Fruit fly (Drosophila melanogaster) whole organism, embryonic: ENCODE results near the gene CG11920.

Experiments
- Aef1 ChIP-seq: fragments of 200-800 bp; sonication (Bioruptor generic); IDR thresholded peaks from 3 replicates; pipeline ENCODE4 v1.3.6; 2022; ENCODE audit warnings: missing biosample characterization, missing genetic modification characterization
- CG13287 ChIP-seq: fragments of 200-800 bp; sonication (Bioruptor generic); IDR thresholded peaks from 2 replicates; pipeline ENCODE4 v1.3.6; 2022; ENCODE audit warnings: missing biosample characterization, missing genetic modification characterization; ENCODE audit not compliant: partially characterized antibody
- CG15696 ChIP-seq: fragments of 200-800 bp; sonication (Bioruptor generic); optimal IDR thresholded peaks from 2 replicates; lab custom pipeline; 2019; ENCODE audit warnings: missing biosample characterization, mild to moderate bottlenecking, missing genetic modification characterization, moderate library complexity
- CG1792 ChIP-seq: fragments of 200-800 bp; sonication (Bioruptor generic); optimal IDR thresholded peaks from 2 replicates; lab custom pipeline; 2016; ENCODE audit warnings: missing biosample characterization, missing genetic modification characterization
- CG2129 ChIP-seq: fragments of 200-800 bp; sonication (Bioruptor generic); IDR thresholded peaks from 2 replicates; pipeline ENCODE4 v1.3.6; 2022; ENCODE audit warnings: missing biosample characterization, missing genetic modification characterization; ENCODE audit not compliant: partially characterized antibody
- CG30020 ChIP-seq: fragments of 200-800 bp; optimal IDR thresholded peaks from 2 replicates; lab custom pipeline; 2019; ENCODE audit warnings: missing biosample characterization, mild to moderate bottlenecking, missing genetic modification characterization, moderate library complexity
- CG30403 ChIP-seq: fragments of 200-800 bp; sonication (Bioruptor generic); optimal IDR thresholded peaks from 3 replicates; lab custom pipeline; 2016; ENCODE audit warnings: missing biosample characterization, missing genetic modification characterization
- CG3065 ChIP-seq: fragments of 200-800 bp; sonication (Bioruptor generic); optimal IDR thresholded peaks from 2 replicates; lab custom pipeline; 2016; ENCODE audit warnings: missing biosample characterization, missing genetic modification characterization
- CG4360 ChIP-seq: fragments of 200-800 bp; sonication (Bioruptor generic); IDR thresholded peaks from 2 replicates; pipeline ENCODE4 v1.3.6; 2022; ENCODE audit warnings: missing biosample characterization, missing genetic modification characterization
- CG4617 ChIP-seq: fragments of 200-800 bp; sonication (Bioruptor generic); optimal IDR thresholded peaks from 3 replicates; lab custom pipeline; 2016; ENCODE audit warnings: missing biosample characterization, missing genetic modification characterization, borderline replicate concordance
- CG4707 ChIP-seq: fragments of 200-800 bp; sonication (Bioruptor generic); optimal IDR thresholded peaks from 2 replicates; lab custom pipeline; 2018; ENCODE audit warnings: missing biosample characterization, mild to moderate bottlenecking, missing genetic modification characterization, moderate library complexity
- CG4854 ChIP-seq: fragments of 200-800 bp; sonication (Bioruptor generic); optimal IDR thresholded peaks from 2 replicates; lab custom pipeline; 2016; ENCODE audit warnings: missing biosample characterization, missing genetic modification characterization, inconsistent platforms
- CG5180 ChIP-seq: fragments of 200-800 bp; sonication (Bioruptor generic); optimal IDR thresholded peaks from 3 replicates; lab custom pipeline; 2017; ENCODE audit warnings: missing biosample characterization, missing genetic modification characterization, mild to moderate bottlenecking, moderate library complexity, missing genetic modification reagents
- CG5953 ChIP-seq: fragments of 200-800 bp; sonication (Bioruptor generic); IDR thresholded peaks from 2 replicates; pipeline ENCODE4 v1.3.6; 2022; ENCODE audit warnings: missing biosample characterization, missing genetic modification characterization
- CG9797 ChIP-seq: fragments of 200-800 bp; sonication (Bioruptor generic); optimal IDR thresholded peaks from 3 replicates; lab custom pipeline; 2018; ENCODE audit warnings: missing biosample characterization, mild to moderate bottlenecking, missing genetic modification characterization
- CoRest ChIP-seq: fragments of 200-800 bp; sonication (Bioruptor generic); optimal IDR thresholded peaks from 3 replicates; lab custom pipeline; 2018; ENCODE audit warnings: missing biosample characterization, mild to moderate bottlenecking, missing genetic modification characterization, moderate library complexity
- D19B ChIP-seq: fragments of 200-800 bp; sonication (Bioruptor generic); optimal IDR thresholded peaks from 2 replicates; lab custom pipeline; 2017; ENCODE audit warnings: missing biosample characterization, mild to moderate bottlenecking, missing genetic modification characterization
- Gug ChIP-seq: fragments of 200-800 bp; sonication (Bioruptor generic); IDR thresholded peaks from 4 replicates; pipeline ENCODE4 v1.3.6; 2022; ENCODE audit warnings: missing biosample characterization, missing genetic modification characterization
- HLH4C ChIP-seq: fragments of 200-800 bp; sonication (Bioruptor generic); IDR thresholded peaks from 3 replicates; pipeline ENCODE4 v1.3.6; 2022; ENCODE audit warnings: missing biosample characterization, missing genetic modification characterization; ENCODE audit not compliant: partially characterized antibody
- Lim3 ChIP-seq: fragments of 200-800 bp; sonication (Bioruptor generic); IDR thresholded peaks from 2 replicates; pipeline ENCODE4 v1.3.6; 2022; ENCODE audit warnings: missing biosample characterization, missing genetic modification characterization
- Neu2 ChIP-seq: fragments of 200-800 bp; sonication (Bioruptor generic); optimal IDR thresholded peaks from 3 replicates; lab custom pipeline; 2016; ENCODE audit warnings: missing biosample characterization, missing genetic modification characterization, borderline replicate concordance
- Opbp ChIP-seq: fragments of 200-800 bp; sonication (Bioruptor generic); IDR thresholded peaks from 3 replicates; pipeline ENCODE4 v1.3.6; 2022; ENCODE audit warnings: missing biosample characterization, missing genetic modification characterization; ENCODE audit not compliant: partially characterized antibody
- PHDP ChIP-seq: fragments of 200-800 bp; sonication (Bioruptor generic); optimal IDR thresholded peaks from 3 replicates; lab custom pipeline; 2018; ENCODE audit warnings: missing biosample characterization, mild to moderate bottlenecking, missing genetic modification characterization, moderate library complexity
- Ravus ChIP-seq: fragments of 200-800 bp; sonication (Bioruptor generic); IDR thresholded peaks from 2 replicates; pipeline ENCODE4 v1.3.6; 2022; ENCODE audit warnings: missing biosample characterization, missing genetic modification characterization
- Sry-β ChIP-seq: fragments of 200-800 bp; sonication (Bioruptor generic); optimal IDR thresholded peaks from 2 replicates; lab custom pipeline; 2018; ENCODE audit warnings: missing biosample characterization, mild to moderate bottlenecking, missing genetic modification characterization, moderate library complexity
- Sry-δ ChIP-seq: fragments of 200-800 bp; sonication (Bioruptor generic); optimal IDR thresholded peaks from 2 replicates; lab custom pipeline; 2016; ENCODE audit warnings: missing biosample characterization, missing genetic modification characterization
- Taf1 ChIP-seq: fragments of 200-800 bp; sonication (Bioruptor generic); IDR thresholded peaks from 2 replicates; pipeline ENCODE4 v1.3.6; 2022; ENCODE audit warnings: missing biosample characterization, missing genetic modification characterization
- Vsx1 ChIP-seq: fragments of 200-800 bp; sonication (Bioruptor generic); optimal IDR thresholded peaks from 2 replicates; lab custom pipeline; 2017; ENCODE audit warnings: missing biosample characterization, mild to moderate bottlenecking, missing genetic modification characterization, missing genetic modification reagents
- YL-1 ChIP-seq: fragments of 200-800 bp; sonication (Bioruptor generic); optimal IDR thresholded peaks from 3 replicates; lab custom pipeline; 2017; ENCODE audit warnings: missing biosample characterization, mild to moderate bottlenecking, missing genetic modification characterization
- ab ChIP-seq: fragments of 200-800 bp; sonication (Bioruptor generic); optimal IDR thresholded peaks from 2 replicates; lab custom pipeline; 2016; ENCODE audit warnings: missing biosample characterization, missing genetic modification characterization
- ap ChIP-seq: fragments of 200-800 bp; sonication (Bioruptor generic); IDR thresholded peaks from 2 replicates; pipeline ENCODE4 v1.3.6; 2022; ENCODE audit warnings: missing biosample characterization, missing genetic modification characterization
- cato ChIP-seq: fragments of 200-800 bp; sonication (Bioruptor generic); optimal IDR thresholded peaks from 2 replicates; lab custom pipeline; 2016; ENCODE audit warnings: missing biosample characterization, missing genetic modification characterization, borderline replicate concordance
- danr ChIP-seq: fragments of 200-800 bp; sonication (Bioruptor generic); IDR thresholded peaks from 2 replicates; pipeline ENCODE4 v1.3.6; 2022; ENCODE audit warnings: missing biosample characterization, missing genetic modification characterization
- dati ChIP-seq: fragments of 200-800 bp; sonication (Bioruptor generic); IDR thresholded peaks from 2 replicates; pipeline ENCODE4 v1.3.6; 2022; ENCODE audit warnings: missing biosample characterization, missing genetic modification characterization
- gro ChIP-seq: fragments of 200-800 bp; sonication (Bioruptor generic); optimal IDR thresholded peaks from 2 replicates; lab custom pipeline; 2016; ENCODE audit warnings: missing biosample characterization, missing genetic modification characterization
- gt ChIP-seq: fragments of 200-800 bp; sonication (Bioruptor generic); IDR thresholded peaks from 2 replicates; pipeline ENCODE4 v1.3.6; 2022; ENCODE audit warnings: missing biosample characterization, missing genetic modification characterization
- hkb ChIP-seq, 2 experiments: fragments of 200-800 bp in 1 of 2; fragments of >200 bp in 1 of 2; sonication (Bioruptor generic) in 1 of 2; IDR thresholded peaks in 1 of 2; optimal IDR thresholded peaks in 1 of 2; 2 replicates each; pipeline versions ENCODE4 v1.3.6 to Lab custom; 2017 to 2022; ENCODE audit warnings: missing biosample characterization in 1 of 2, missing genetic modification characterization in 1 of 2
- lab ChIP-seq: fragments of 200-800 bp; sonication (Bioruptor generic); optimal IDR thresholded peaks from 3 replicates; lab custom pipeline; 2017; ENCODE audit warnings: missing biosample characterization, missing genetic modification characterization, mild to moderate bottlenecking, moderate library complexity, missing genetic modification reagents
- lov ChIP-seq, 2 experiments: fragments of 200-800 bp in 1 of 2; fragments of >200 bp in 1 of 2; sonication (Bioruptor generic) in 1 of 2; IDR thresholded peaks in 1 of 2; optimal IDR thresholded peaks in 1 of 2; 2 replicates in 1 of 2; 3 replicates in 1 of 2; pipeline versions ENCODE4 v1.3.6 to Lab custom; 2017 to 2022; ENCODE audit warnings: missing biosample characterization in 1 of 2, missing genetic modification characterization in 1 of 2
- nerfin-2 ChIP-seq: fragments of 200-800 bp; sonication (Bioruptor generic); IDR thresholded peaks from 2 replicates; pipeline ENCODE4 v1.3.6; 2022; ENCODE audit warnings: missing biosample characterization, missing genetic modification characterization; ENCODE audit not compliant: partially characterized antibody
- oc ChIP-seq: fragments of 200-800 bp; sonication (Bioruptor generic); optimal IDR thresholded peaks from 2 replicates; lab custom pipeline; 2018; ENCODE audit warnings: missing biosample characterization, mild to moderate bottlenecking, missing genetic modification characterization, moderate library complexity
- odd ChIP-seq: fragments of 200-800 bp; sonication (Bioruptor generic); optimal IDR thresholded peaks from 2 replicates; lab custom pipeline; 2017; ENCODE audit warnings: missing biosample characterization, mild to moderate bottlenecking, missing genetic modification characterization
- p53 ChIP-seq: fragments of 200-800 bp; sonication (Bioruptor generic); optimal IDR thresholded peaks from 2 replicates; lab custom pipeline; 2016; ENCODE audit warnings: missing biosample characterization, missing genetic modification characterization
- pb ChIP-seq: fragments of 200-800 bp; sonication (Bioruptor generic); optimal IDR thresholded peaks from 3 replicates; lab custom pipeline; 2016; ENCODE audit warnings: missing biosample characterization, missing genetic modification characterization
- rib ChIP-seq: fragments of 200-800 bp; sonication (Bioruptor generic); IDR thresholded peaks from 2 replicates; pipeline ENCODE4 v1.3.6; 2022; ENCODE audit warnings: missing biosample characterization, missing genetic modification characterization
- row ChIP-seq: fragments of 200-800 bp; sonication (Bioruptor generic); IDR thresholded peaks from 3 replicates; pipeline ENCODE4 v1.3.6; 2022; ENCODE audit warnings: missing biosample characterization, missing genetic modification characterization
- scrt ChIP-seq: fragments of 200-800 bp; sonication (Bioruptor generic); optimal IDR thresholded peaks from 2 replicates; lab custom pipeline; 2018; ENCODE audit warnings: missing biosample characterization, mild to moderate bottlenecking, missing genetic modification characterization, moderate library complexity
- sens ChIP-seq: fragments of 200-800 bp; sonication (Bioruptor generic); peaks from one replicate; lab custom pipeline; 2016; ENCODE audit warnings: missing biosample characterization, missing genetic modification characterization
- unpg ChIP-seq: fragments of 200-800 bp; sonication (Bioruptor generic); optimal IDR thresholded peaks from 3 replicates; lab custom pipeline; 2018; ENCODE audit warnings: missing biosample characterization, mild to moderate bottlenecking, missing genetic modification characterization, moderate library complexity

CG11920 gene

dm6 chr3R:25122736-25123211 is 48.1 kb downstream of the CG11920 start, which contains the start of the genes CG31510 and TTLL5 (continued):
- TF ChIP-seq CG15696 (no peak), Gug (GFP tag; lab: Robert Waterston, UW) (no peak; the same call in 3 of the 4 replicates), CG4707 (no peak), row (GFP tag; lab: Robert Waterston, UW) (no peak; the same call in 1 of the 3 replicates), lov (optimal IDR thresholded peaks at IDR 0.05; lab: Kevin White, UChicago) (no peak), lov (GFP tag; IDR thresholded peaks at IDR 0.05; lab: Robert Waterston, UW) (0 out of 3 replicates have a peak, but pooled peaks have one; percentile 67), nerfin-2 (GFP tag; lab: Robert Waterston, UW) (peak; percentile 26; the same call in 1 of the 2 replicates), CG4617 (GFP tag; lab: Kevin White, UChicago) (peak; percentile 49), Ravus (GFP tag; lab: Robert Waterston, UW) (no peak), p53 (GFP tag; lab: Kevin White, UChicago) (no peak), unpg (no peak), Aef1 (GFP tag; lab: Robert Waterston, UW) (no peak), HLH4C (GFP tag; lab: Robert Waterston, UW) (peak; percentile 68), ab (GFP tag; lab: Kevin White, UChicago) (no peak), CG5953 (GFP tag; lab: Robert Waterston, UW) (no peak), CoRest (tag; lab: Kevin White, UChicago) (no peak), Vsx1 (GFP tag; lab: Kevin White, UChicago) (no peak), CG4854 (GFP tag; lab: Kevin White, UChicago) (no peak), rib (GFP tag; lab: Robert Waterston, UW) (no peak), CG1792 (GFP tag; lab: Kevin White, UChicago) (no peak), CG30403 (peak; percentile 33), sens (GFP tag; lab: Kevin White, UChicago) (peak; percentile 67), CG30020 (tag; lab: Kevin White, UChicago) (peak; percentile 69), odd (GFP tag; lab: Kevin White, UChicago) (no peak), CG5180 (GFP tag; lab: Kevin White, UChicago) (no peak), pb (GFP tag; lab: Kevin White, UChicago) (no peak), CG9797 (GFP tag; lab: Kevin White, UChicago) (no peak), ap (GFP tag; lab: Robert Waterston, UW) (no peak), Neu2 (GFP tag; lab: Kevin White, UChicago) (no peak), gt (GFP tag; lab: Robert Waterston, UW) (no peak), Taf1 (GFP tag; lab: Robert Waterston, UW) (no peak), YL-1 (GFP tag; lab: Kevin White, UChicago) (peak; percentile 32), D19B (GFP tag; lab: Kevin White, UChicago) (no peak), CG2129 (peak; percentile 70), oc (no peak), CG13287 (GFP tag; lab: Robert Waterston, UW) (peak; percentile 75; the same call in 1 of the 2 replicates), Opbp (GFP tag; lab: Robert Waterston, UW) (peak; percentile 72), CG4360 (GFP tag; lab: Robert Waterston, UW) (no peak), gro (GFP tag; lab: Kevin White, UChicago) (peak; percentile 30), cato (no peak), PHDP (tag; lab: Kevin White, UChicago) (no peak), scrt (GFP tag; lab: Kevin White, UChicago) (no peak), Lim3 (no peak), lab (GFP tag; lab: Kevin White, UChicago) (no peak), hkb (optimal IDR thresholded peaks at IDR 0.05; lab: Kevin White, UChicago) (no peak), hkb (GFP tag; IDR thresholded peaks at IDR 0.05; lab: Robert Waterston, UW) (no peak), dati (GFP tag; lab: Robert Waterston, UW) (no peak), CG3065 (no peak), Sry-β (GFP tag; lab: Kevin White, UChicago) (no peak), Sry-δ (GFP tag; lab: Kevin White, UChicago) (peak; percentile 74), danr (0 out of 2 replicates have a peak, but pooled peaks have one; percentile 10)
